Worm (Caenorhabditis elegans): ENCODE measurements around the gene C49A9.4.

DNA sequence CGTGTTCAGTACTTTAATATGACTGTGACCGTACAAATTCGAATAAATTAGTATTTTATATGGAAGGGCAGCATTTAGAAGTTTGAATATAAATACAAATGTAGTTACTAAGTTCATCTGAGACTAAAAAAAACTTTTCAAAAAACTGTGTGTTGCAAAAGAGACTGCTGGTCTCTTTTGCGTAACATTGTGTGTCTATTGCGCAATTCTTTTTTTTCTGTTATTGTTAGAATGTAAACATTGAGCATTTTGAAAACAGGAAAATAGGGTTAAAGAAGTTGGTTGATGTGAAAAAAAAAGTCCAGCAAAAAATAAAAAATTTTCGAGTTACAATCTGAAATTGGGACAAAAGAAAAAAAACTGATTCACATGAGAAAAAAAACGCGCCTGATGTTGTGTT, 10.2 kb upstream of the C49A9.4 start:
- TF ChIP-seq dao-5 (tag; optimal IDR thresholded peaks at IDR 0.05) (no peak), him-1 (tag; optimal IDR thresholded peaks at IDR 0.05) (no peak)

All from whole organism, L4/young adult.